Fruit fly (Drosophila melanogaster): ENCODE results near the gene CG4957.

The CG4957 gene

DNA sequence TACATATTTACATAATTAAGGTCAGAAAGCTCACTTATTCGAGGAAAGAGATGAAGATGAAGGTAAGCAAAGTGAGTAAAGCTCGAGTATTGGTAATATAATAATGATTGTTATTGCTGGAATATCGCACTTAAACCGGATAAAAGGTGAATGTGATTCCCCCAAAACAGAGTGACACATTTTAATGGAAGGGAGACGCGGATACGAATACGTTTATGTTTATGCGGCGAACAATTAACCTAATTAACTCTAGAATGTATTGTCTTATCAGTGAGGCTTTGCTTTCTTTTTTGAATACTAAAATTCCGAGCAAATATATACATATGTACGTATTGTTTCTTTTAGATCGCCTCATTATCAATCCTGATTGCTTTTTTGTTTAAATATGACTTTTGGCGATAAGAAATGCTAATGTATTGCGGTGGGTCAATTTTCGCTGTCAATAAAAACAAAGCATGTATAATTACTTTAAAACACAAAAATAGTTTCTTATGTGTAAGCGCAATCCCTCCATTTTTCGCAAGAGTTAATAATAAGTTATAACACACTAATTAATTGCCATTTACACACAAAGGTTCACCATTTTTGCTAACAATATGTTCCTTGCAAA, 37.0 kb downstream of the CG4957 start:
- TF ChIP-seq CTCF (optimal IDR thresholded peaks at IDR 0.05) (no peak), CG8478 (optimal IDR thresholded peaks at IDR 0.05) (no peak)

- TF ChIP-seq CTCF (optimal IDR thresholded peaks at IDR 0.05) (no peak), CG8478 (optimal IDR thresholded peaks at IDR 0.05) (no peak)
Observed at dm6 chr2L:10306518-10307260, 38.0 kb downstream of the CG4957 start, which contains the start of the genes CG5390 and CG4968. Gene CG5390 (minus strand): TSS chr2L:10306594. Gene CG4968 (plus strand): TSS chr2L:10306922.

- TF ChIP-seq CG8478 (optimal IDR thresholded peaks at IDR 0.05) (no peak), CTCF (optimal IDR thresholded peaks at IDR 0.05) (no peak)
Observed at dm6 chr2L:10310614-10311382, 42.1 kb downstream of the CG4957 start, which contains the start of gene Cdk5alpha. Gene Cdk5alpha (minus strand): TSS chr2L:10310956.

dm6 chr2L:10311822-10312221, 43.1 kb downstream of the CG4957 start:
- TF ChIP-seq CTCF (optimal IDR thresholded peaks at IDR 0.05) (peak in 1 of 2 experiments; percentile 6), CG8478 (optimal IDR thresholded peaks at IDR 0.05) (no peak)

dm6 chr2L:10314327-10315210, 45.9 kb downstream of the CG4957 start, which contains the start of the genes Usp14 and CG4972:
Gene Usp14 (minus strand): TSS chr2L:10314396.
Gene CG4972 (plus strand): TSS chr2L:10314792.
- TF ChIP-seq CG8478 (optimal IDR thresholded peaks at IDR 0.05) (no peak), CTCF (optimal IDR thresholded peaks at IDR 0.05) (no peak)

dm6 chr2L:10315888-10316287, 47.2 kb downstream of the CG4957 start:
- no peak for TF ChIP-seq CTCF (optimal IDR thresholded peaks at IDR 0.05)
- TF ChIP-seq CG8478 (optimal IDR thresholded peaks at IDR 0.05): no peak
